Fruit fly (Drosophila melanogaster) whole organism, embryonic: Measurements from ENCODE around the gene CG7058.
A peak's percentile ranks its signal among the peaks of the same experiment; 100 is the strongest.

Experiments
- Antp ChIP-seq: fragments of 200-800 bp; sonication (Bioruptor generic); optimal IDR thresholded peaks from 3 replicates; lab custom pipeline; 2016; ENCODE audit warnings: missing biosample characterization, missing genetic modification characterization
- Blimp-1 ChIP-seq: fragments of 200-800 bp; sonication (Bioruptor generic); optimal IDR thresholded peaks from 3 replicates; lab custom pipeline; 2018; ENCODE audit warnings: missing biosample characterization, missing genetic modification characterization, mild to moderate bottlenecking, moderate library complexity, missing genetic modification reagents
- CG10543 ChIP-seq: fragments of 200-800 bp; sonication (Bioruptor generic); optimal IDR thresholded peaks from 3 replicates; lab custom pipeline; 2017; ENCODE audit warnings: missing biosample characterization, mild to moderate bottlenecking, missing genetic modification characterization, moderate library complexity
- CG10979 ChIP-seq: fragments of 200-800 bp; sonication (Bioruptor generic); optimal IDR thresholded peaks from 2 replicates; lab custom pipeline; 2018; ENCODE audit warnings: missing biosample characterization, mild to moderate bottlenecking, missing genetic modification characterization, moderate library complexity
- CG13123 ChIP-seq: fragments of 200-800 bp; sonication (Bioruptor generic); optimal IDR thresholded peaks from 2 replicates; lab custom pipeline; 2016; ENCODE audit warnings: missing biosample characterization, missing genetic modification characterization
- CG14441 ChIP-seq: fragments of 200-800 bp; sonication (Bioruptor generic); IDR thresholded peaks from 2 replicates; pipeline ENCODE4 v1.3.6; 2022; ENCODE audit warnings: missing biosample characterization, missing genetic modification characterization
- CG17829 ChIP-seq: fragments of 200-800 bp; optimal IDR thresholded peaks from 2 replicates; lab custom pipeline; 2019; ENCODE audit warnings: missing biosample characterization, mild to moderate bottlenecking, missing genetic modification characterization, moderate library complexity
- CG2199 ChIP-seq: fragments of 200-800 bp; sonication (Bioruptor generic); IDR thresholded peaks from 3 replicates; pipeline ENCODE4 v1.3.6; 2022; ENCODE audit warnings: missing biosample characterization, missing genetic modification characterization
- CG30431 ChIP-seq: fragments of 200-800 bp; sonication (Bioruptor generic); optimal IDR thresholded peaks from 2 replicates; lab custom pipeline; 2017; ENCODE audit warnings: missing biosample characterization, missing genetic modification characterization
- CG3065 ChIP-seq: fragments of 200-800 bp; sonication (Bioruptor generic); optimal IDR thresholded peaks from 2 replicates; lab custom pipeline; 2016; ENCODE audit warnings: missing biosample characterization, missing genetic modification characterization
- CG42726 ChIP-seq: fragments of 200-800 bp; sonication (Bioruptor generic); IDR thresholded peaks from 2 replicates; pipeline ENCODE4 v1.3.6; 2022; ENCODE audit warnings: missing biosample characterization, missing genetic modification characterization; ENCODE audit not compliant: partially characterized antibody
- CG5245 ChIP-seq: fragments of 200-800 bp; sonication (Bioruptor generic); optimal IDR thresholded peaks from 3 replicates; lab custom pipeline; 2016; ENCODE audit warnings: missing biosample characterization, missing genetic modification characterization
- CG5953 ChIP-seq: fragments of 200-800 bp; sonication (Bioruptor generic); IDR thresholded peaks from 2 replicates; pipeline ENCODE4 v1.3.6; 2022; ENCODE audit warnings: missing biosample characterization, missing genetic modification characterization
- CTCF ChIP-seq: fragments of 200-800 bp; sonication (Bioruptor generic); optimal IDR thresholded peaks from 2 replicates; lab custom pipeline; 2017; ENCODE audit warnings: missing biosample characterization, mild to moderate bottlenecking, missing genetic modification characterization, moderate library complexity
- Dfd ChIP-seq, 2 experiments: fragments of >200 bp; optimal IDR thresholded peaks; 2 replicates each; lab custom pipeline; 2017; ENCODE audit warnings: missing biosample characterization in 2 of 2, missing genetic modification characterization in 2 of 2
- Dip2 ChIP-seq: fragments of 200-800 bp; sonication (Bioruptor generic); IDR thresholded peaks from 2 replicates; pipeline ENCODE4 v1.3.6; 2022; ENCODE audit warnings: missing biosample characterization, missing genetic modification characterization
- Ets65A ChIP-seq: fragments of 200-800 bp; sonication (Bioruptor generic); peaks from one replicate; lab custom pipeline; 2016; ENCODE audit warnings: missing biosample characterization, missing genetic modification characterization
- HLH4C ChIP-seq: fragments of 200-800 bp; sonication (Bioruptor generic); IDR thresholded peaks from 3 replicates; pipeline ENCODE4 v1.3.6; 2022; ENCODE audit warnings: missing biosample characterization, missing genetic modification characterization; ENCODE audit not compliant: partially characterized antibody
- Lim3 ChIP-seq: fragments of 200-800 bp; sonication (Bioruptor generic); IDR thresholded peaks from 2 replicates; pipeline ENCODE4 v1.3.6; 2022; ENCODE audit warnings: missing biosample characterization, missing genetic modification characterization
- Med ChIP-seq: fragments of 200-800 bp; sonication (Bioruptor generic); peaks from one replicate; lab custom pipeline; 2016; ENCODE audit warnings: missing biosample characterization, missing genetic modification characterization, mild to moderate bottlenecking, inconsistent platforms, moderate library complexity
- Nf-YC ChIP-seq: fragments of 200-800 bp; optimal IDR thresholded peaks from 3 replicates; lab custom pipeline; 2019; ENCODE audit warnings: missing biosample characterization, mild to moderate bottlenecking, missing genetic modification characterization, moderate library complexity
- Tbp ChIP-seq: fragments of >200 bp; optimal IDR thresholded peaks from 2 replicates; lab custom pipeline; 2018; ENCODE audit warnings: missing biosample characterization, missing genetic modification characterization
- aop ChIP-seq: fragments of 200-800 bp; sonication (Bioruptor generic); IDR thresholded peaks from 2 replicates; pipeline ENCODE4 v1.3.6; 2022; ENCODE audit warnings: missing biosample characterization, missing genetic modification characterization
- corto ChIP-seq: fragments of 200-800 bp; sonication (Bioruptor generic); optimal IDR thresholded peaks from 2 replicates; lab custom pipeline; 2016; ENCODE audit warnings: missing biosample characterization, mild to moderate bottlenecking, missing genetic modification characterization, moderate library complexity
- croc ChIP-seq: fragments of 200-800 bp; sonication (Bioruptor generic); conservative IDR thresholded peaks from 3 replicates; pipeline ENCODE4 v1.3.6; 2022; ENCODE audit warnings: missing biosample characterization, missing genetic modification characterization
- crol ChIP-seq: fragments of 200-800 bp; sonication (Bioruptor generic); IDR thresholded peaks from 2 replicates; pipeline ENCODE4 v1.3.6; 2022; ENCODE audit warnings: missing biosample characterization, missing genetic modification characterization
- hb ChIP-seq: fragments of 200-800 bp; sonication (Bioruptor generic); IDR thresholded peaks from 3 replicates; pipeline ENCODE4 v1.3.6; 2022; ENCODE audit warnings: missing biosample characterization, missing genetic modification characterization; ENCODE audit not compliant: partially characterized antibody
- lbe ChIP-seq: fragments of 200-800 bp; sonication (Bioruptor generic); optimal IDR thresholded peaks from 2 replicates; lab custom pipeline; 2016; ENCODE audit warnings: missing biosample characterization, mild to moderate bottlenecking, missing genetic modification characterization
- lola ChIP-seq, 3 experiments: fragments of >200 bp in 2 of 3; fragments of 200-800 bp in 1 of 3; sonication (Bioruptor generic) in 1 of 3; optimal IDR thresholded peaks; 2 replicates each; lab custom pipeline; 2017 to 2019; ENCODE audit warnings: missing biosample characterization in 3 of 3, missing genetic modification characterization in 3 of 3, mild to moderate bottlenecking in 1 of 3, moderate library complexity in 1 of 3
- nom ChIP-seq: fragments of 200-800 bp; sonication (Bioruptor generic); optimal IDR thresholded peaks from 2 replicates; lab custom pipeline; 2017; ENCODE audit warnings: missing biosample characterization, missing genetic modification characterization, mild to moderate bottlenecking, moderate library complexity, missing genetic modification reagents
- otp ChIP-seq: fragments of 200-800 bp; sonication (Bioruptor generic); IDR thresholded peaks from 3 replicates; pipeline ENCODE4, ENCODE4 v1.3.6; 2022; ENCODE audit warnings: missing biosample characterization, missing genetic modification characterization
- pnt ChIP-seq: fragments of 200-800 bp; sonication (Bioruptor generic); optimal IDR thresholded peaks from 3 replicates; lab custom pipeline; 2016; ENCODE audit warnings: missing biosample characterization, missing genetic modification characterization
- salm ChIP-seq: fragments of 200-800 bp; sonication (Bioruptor generic); optimal IDR thresholded peaks from 2 replicates; lab custom pipeline; 2018; ENCODE audit warnings: missing biosample characterization, mild to moderate bottlenecking, missing genetic modification characterization

Gene CG7058

dm6 chrX:18775839-18776538, 30.5 kb upstream of the CG7058 start (continued):
- TF ChIP-seq salm (tag; lab: Kevin White, UChicago) (peak; percentile 37), CG14441 (GFP tag; lab: Robert Waterston, UW) (no peak), Tbp (GFP tag; lab: Kevin White, UChicago) (no peak), Nf-YC (tag; lab: Kevin White, UChicago) (no peak), otp (GFP tag; lab: Robert Waterston, UW) (no peak), lola (GFP tag; optimal IDR thresholded peaks at IDR 0.05; lab: Kevin White, UChicago) (peak in 1 of 3 experiments; percentile 93), CG42726 (GFP tag; lab: Robert Waterston, UW) (no peak), croc (GFP tag; lab: Robert Waterston, UW) (peak; percentile 59), hb (GFP tag; lab: Robert Waterston, UW) (no peak), CG13123 (peak; percentile 6), aop (no peak), CG5953 (GFP tag; lab: Robert Waterston, UW) (no peak), CG17829 (tag; lab: Kevin White, UChicago) (peak; percentile 72), CG30431 (GFP tag; lab: Kevin White, UChicago) (no peak), CG10543 (GFP tag; lab: Kevin White, UChicago) (no peak)

- TF ChIP-seq crol (GFP tag; lab: Robert Waterston, UW) (peak; percentile 41), Lim3 (GFP tag; lab: Robert Waterston, UW) (no peak), corto (GFP tag; lab: Kevin White, UChicago) (peak; percentile 60), nom (GFP tag; lab: Kevin White, UChicago) (peak; percentile 44), lbe (GFP tag; lab: Kevin White, UChicago) (peak; percentile 56)
These were observed 29.2 kb upstream of the CG7058 start for dm6 chrX:18776976-18777925.

DNA sequence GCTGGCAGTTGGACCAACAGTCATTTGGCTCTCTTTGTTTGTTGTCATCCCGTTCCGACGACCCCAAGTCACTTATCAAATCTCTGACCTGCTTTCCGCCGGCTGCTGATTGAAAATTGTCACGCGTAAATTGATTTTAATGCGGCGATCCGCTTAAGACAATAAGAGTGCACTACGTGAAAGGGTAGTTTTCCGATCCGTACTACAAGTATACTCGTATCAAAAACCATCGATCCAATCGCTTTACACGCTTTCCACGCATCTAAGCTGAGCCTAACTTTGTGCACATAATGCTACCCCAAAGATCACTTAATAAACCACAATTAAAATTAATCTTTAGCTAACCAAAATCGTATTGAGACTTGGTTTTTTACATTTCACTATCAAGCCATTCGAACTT, 26.8 kb upstream of the CG7058 start:
- peak; percentile 57; the same call in 1 of the 3 replicates for TF ChIP-seq CG2199 (GFP tag; lab: Robert Waterston, UW)
- TF ChIP-seq Antp (GFP tag; lab: Kevin White, UChicago), result no peak

- TF ChIP-seq Ets65A (GFP tag; lab: Kevin White, UChicago) (peak; percentile 30), CG10979 (tag; lab: Kevin White, UChicago) (peak; percentile 29), Med (peak; percentile 30), Blimp-1 (GFP tag; lab: Kevin White, UChicago) (peak; percentile 88), Dip2 (GFP tag; lab: Robert Waterston, UW) (peak; percentile 81), CTCF (peak; percentile 88), CG3065 (GFP tag; lab: Kevin White, UChicago) (no peak), Dfd (GFP tag; optimal IDR thresholded peaks at IDR 0.05; lab: Kevin White, UChicago) (no peak), CG5245 (no peak), HLH4C (no peak), pnt (GFP tag; lab: Kevin White, UChicago) (no peak)
These were observed 26.2 kb upstream of the CG7058 start for dm6 chrX:18780260-18780659.
